Worm (Caenorhabditis elegans): ENCODE measurements around the gene C03H5.5.

The C03H5.5 gene

DNA sequence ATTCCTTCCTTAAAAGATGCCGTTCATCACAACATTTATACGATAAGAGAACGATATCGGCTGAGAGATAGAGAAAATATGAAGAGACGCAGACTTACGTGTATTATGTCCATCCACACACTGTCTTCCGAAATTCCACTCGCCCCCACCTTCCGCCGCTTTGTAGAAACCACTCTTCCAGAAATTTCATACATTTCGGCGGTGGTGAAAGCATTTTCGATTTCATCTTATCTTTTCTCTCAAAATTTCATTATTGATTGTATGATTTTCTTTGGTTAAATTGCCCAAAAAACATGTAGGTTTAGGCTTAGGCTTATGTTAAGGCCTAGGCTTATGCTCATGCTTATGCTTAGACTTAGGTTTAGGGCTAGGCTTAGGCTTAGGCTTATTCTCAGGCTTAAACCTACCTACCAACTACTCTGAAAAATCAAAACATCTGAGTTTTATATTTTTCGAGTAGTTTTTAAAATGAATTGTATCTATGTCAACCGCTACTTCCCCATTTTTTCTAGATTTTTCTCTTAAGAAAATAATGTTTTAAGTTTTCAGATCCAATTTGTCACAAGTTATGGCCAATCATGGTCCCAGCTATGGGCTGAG lies 47.8 kb downstream of the C03H5.5 start, which contains the start of gene cpn-2:
Gene cpn-2, plus strand, starts transcription at position 550 of the 600 bp plus-strand sequence.
- TF ChIP-seq blmp-1 (tag; optimal IDR thresholded peaks at IDR 0.05) (peak; percentile 87), ham-2 (GFP tag; optimal IDR thresholded peaks at IDR 0.05) (peak; percentile 57), sem-2 (GFP tag; optimal IDR thresholded peaks at IDR 0.05) (no peak), ztf-11 (tag; optimal IDR thresholded peaks at IDR 0.05) (no peak), lin-32 (GFP tag; optimal IDR thresholded peaks at IDR 0.05) (no peak)

DNA sequence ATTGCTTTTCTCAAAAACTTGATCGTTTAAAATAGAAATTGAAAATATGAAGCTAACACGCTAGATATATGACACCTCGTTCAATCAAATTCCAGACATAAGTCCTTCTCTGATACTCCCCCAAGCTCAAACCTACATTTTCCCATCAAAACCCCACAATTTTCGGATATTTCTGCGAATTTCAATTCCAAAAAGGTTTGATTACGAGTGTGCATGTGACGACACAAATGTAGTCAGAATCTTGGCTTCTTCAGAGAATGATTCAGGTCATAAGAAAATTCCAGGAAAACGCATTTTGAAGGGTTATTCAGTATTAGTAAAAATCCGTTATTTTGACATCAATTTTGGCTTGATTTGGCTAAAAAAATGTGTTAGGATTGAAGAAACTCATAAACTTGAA lies 50.3 kb downstream of the C03H5.5 start:
- TF ChIP-seq mep-1 (tag; optimal IDR thresholded peaks at IDR 0.05) (no peak), tbx-8 (GFP tag; optimal IDR thresholded peaks at IDR 0.05) (no peak)

DNA sequence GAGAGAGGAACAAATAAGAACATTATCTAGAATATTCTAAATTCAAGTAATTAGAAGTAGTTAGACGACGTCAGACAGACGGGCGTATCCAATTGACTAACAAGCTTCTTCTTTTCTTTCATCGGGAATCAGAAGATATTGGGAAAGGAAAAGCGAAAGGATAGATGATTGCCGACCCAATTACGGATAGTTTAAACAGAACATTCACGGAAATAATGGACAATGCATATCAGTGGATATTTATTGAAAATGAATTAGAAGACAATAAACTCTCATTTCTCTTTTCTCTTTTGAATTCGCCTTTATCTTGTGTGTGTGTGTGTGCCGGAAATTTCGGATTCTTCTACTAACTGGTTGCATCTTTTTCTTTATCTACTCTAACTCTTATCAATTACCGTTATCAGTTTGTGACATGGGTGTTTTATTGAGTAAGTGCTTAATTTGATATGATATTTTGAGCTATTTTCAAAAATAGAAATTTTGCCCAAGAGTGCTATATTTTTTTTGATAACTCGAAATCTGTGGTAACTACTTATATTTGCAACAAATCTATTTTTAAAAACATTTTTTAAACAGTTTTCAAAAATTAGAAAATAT lies 51.2 kb downstream of the C03H5.5 start:
- TF ChIP-seq blmp-1 (tag; optimal IDR thresholded peaks at IDR 0.05) (peak; percentile 90), nhr-237 (tag; optimal IDR thresholded peaks at IDR 0.05) (no peak)

DNA sequence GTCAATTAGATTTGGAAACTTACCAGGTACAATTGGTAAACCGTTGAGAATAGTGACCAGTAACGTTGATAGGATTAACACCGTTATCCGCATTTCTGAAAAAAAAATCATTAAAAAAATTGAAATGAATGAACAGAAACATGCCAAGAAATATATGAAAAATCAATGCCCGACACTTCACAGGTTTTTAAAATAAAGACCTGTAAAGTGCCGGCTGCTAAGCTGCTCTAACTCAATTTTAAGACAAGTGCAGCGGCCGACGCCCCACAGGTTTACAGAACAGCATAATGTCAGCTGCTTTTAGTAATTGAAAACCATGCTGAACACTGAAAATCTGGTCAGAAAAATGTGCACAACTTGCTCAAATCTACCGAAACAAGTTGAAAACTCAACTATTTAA lies 52.7 kb downstream of the C03H5.5 start, which contains the start of gene cbn-1:
Gene cbn-1, minus strand, starts transcription at position 101 of the 400 bp plus-strand sequence.
- TF ChIP-seq bed-3 (GFP tag; optimal IDR thresholded peaks at IDR 0.05) (no peak), mep-1 (tag; optimal IDR thresholded peaks at IDR 0.05) (no peak), lin-32 (GFP tag; optimal IDR thresholded peaks at IDR 0.05) (no peak)
